Worm (Caenorhabditis elegans) whole organism, L1 larva: ENCODE measurements around the gene ZK1290.13.

ENCODE experiments used
- C04F5.9 ChIP-seq: sonication (generic microtip); optimal IDR thresholded peaks from 2 replicates; lab custom pipeline; 2016; ENCODE audit warnings: missing genetic modification characterization, missing compliant biosample characterization
- Y116A8C.19 ChIP-seq: sonication (generic microtip); optimal IDR thresholded peaks from 2 replicates; lab custom pipeline; 2016; ENCODE audit warnings: missing compliant biosample characterization, missing genetic modification characterization, borderline replicate concordance
- aha-1 ChIP-seq: fragments of 150-350 bp; optimal IDR thresholded peaks from 2 replicates; lab custom pipeline; 2014; ENCODE audit warnings: missing biosample characterization, missing genetic modification characterization
- alr-1 ChIP-seq: fragments of 200-800 bp; sonication (Bioruptor generic); optimal IDR thresholded peaks from 2 replicates; lab custom pipeline; 2018; ENCODE audit warnings: borderline replicate concordance, mild to moderate bottlenecking, missing genetic modification characterization, missing compliant biosample characterization
- ama-1 ChIP-seq: fragments of 150-350 bp; optimal IDR thresholded peaks from 2 replicates; lab custom pipeline; 2014
- blmp-1 ChIP-seq: fragments of 150-350 bp; optimal IDR thresholded peaks from 2 replicates; lab custom pipeline; 2014; ENCODE audit warnings: missing biosample characterization, missing genetic modification characterization
- ceh-88 ChIP-seq: fragments of 200-800 bp; sonication (Bioruptor generic); IDR thresholded peaks from 2 replicates; pipeline ENCODE4 v1.3.6; 2022; ENCODE audit warnings: missing genetic modification characterization, missing compliant biosample characterization
- ces-1 ChIP-seq: fragments of 150-350 bp; optimal IDR thresholded peaks from 2 replicates; lab custom pipeline; 2014; ENCODE audit warnings: missing biosample characterization, missing genetic modification reagents, missing genetic modification characterization
- dpl-1 ChIP-seq, 3 experiments: fragments of 150-350 bp in 2 of 3; sonication (generic microtip) in 1 of 3; optimal IDR thresholded peaks; 2 replicates each; lab custom pipeline; 2014 to 2017; ENCODE audit warnings: missing biosample characterization in 3 of 3, missing genetic modification characterization in 3 of 3, missing genetic modification reagents in 3 of 3
- efl-1 ChIP-seq, 4 experiments: fragments of 150-350 bp; optimal IDR thresholded peaks in 3 of 4; peaks in 1 of 4; 1 replicate in 1 of 4; 2 replicates in 3 of 4; lab custom pipeline; 2014; ENCODE audit warnings: missing biosample characterization in 2 of 4, missing genetic modification characterization in 2 of 4, missing genetic modification reagents in 2 of 4
- ets-5 ChIP-seq: fragments of 200-800 bp; sonication (Bioruptor generic); IDR thresholded peaks from 2 replicates; pipeline ENCODE4 v1.3.6; 2022; ENCODE audit warnings: missing genetic modification characterization, missing compliant biosample characterization
- fos-1 ChIP-seq: fragments of 150-350 bp; optimal IDR thresholded peaks from 2 replicates; lab custom pipeline; 2014; ENCODE audit warnings: missing biosample characterization, missing genetic modification characterization
- grh-1 ChIP-seq: fragments of 200-800 bp; sonication (Bioruptor generic); IDR thresholded peaks from 2 replicates; pipeline ENCODE4 v1.3.6; 2022; ENCODE audit warnings: missing genetic modification reagents, missing genetic modification characterization, missing compliant biosample characterization
- irx-1 ChIP-seq: sonication (generic microtip); optimal IDR thresholded peaks from 2 replicates; lab custom pipeline; 2016; ENCODE audit warnings: missing genetic modification characterization, missing compliant biosample characterization
- lin-14 ChIP-seq: fragments of 200-800 bp; sonication (Bioruptor generic); optimal IDR thresholded peaks from 2 replicates; lab custom pipeline; 2018; ENCODE audit warnings: mild to moderate bottlenecking, missing genetic modification characterization, moderate library complexity, missing compliant biosample characterization
- lin-15B ChIP-seq: fragments of 150-350 bp; sonication (generic microtip); optimal IDR thresholded peaks from 3 replicates; lab custom pipeline; 2014; ENCODE audit warnings: missing biosample characterization, missing genetic modification characterization
- lin-35 ChIP-seq, 2 experiments: fragments of 150-350 bp; optimal IDR thresholded peaks; 2 replicates each; lab custom pipeline; 2014; ENCODE audit warnings: missing biosample characterization in 2 of 2, missing genetic modification characterization in 2 of 2, missing genetic modification reagents in 2 of 2
- mab-9 ChIP-seq: fragments of 200-800 bp; sonication (Bioruptor generic); IDR thresholded peaks from 2 replicates; pipeline ENCODE4 v1.3.6; 2022; ENCODE audit warnings: missing genetic modification reagents, missing genetic modification characterization, missing compliant biosample characterization
- mef-2 ChIP-seq: fragments of 150-350 bp; optimal IDR thresholded peaks from 2 replicates; lab custom pipeline; 2014; ENCODE audit warnings: missing biosample characterization, missing genetic modification characterization
- mep-1 ChIP-seq: fragments of 150-350 bp; optimal IDR thresholded peaks from 2 replicates; lab custom pipeline; 2014; ENCODE audit warnings: missing biosample characterization, missing genetic modification characterization
- nhr-11 ChIP-seq: fragments of 150-350 bp; optimal IDR thresholded peaks from 2 replicates; lab custom pipeline; 2014; ENCODE audit warnings: missing biosample characterization, missing genetic modification characterization
- nhr-12 ChIP-seq: sonication (generic microtip); optimal IDR thresholded peaks from 2 replicates; lab custom pipeline; 2017; ENCODE audit warnings: missing biosample characterization, missing genetic modification characterization
- nhr-237 ChIP-seq: fragments of 150-350 bp; optimal IDR thresholded peaks from 2 replicates; lab custom pipeline; 2014; ENCODE audit warnings: missing biosample characterization, missing genetic modification characterization
- nhr-28 ChIP-seq: fragments of 150-350 bp; optimal IDR thresholded peaks from 2 replicates; lab custom pipeline; 2014; ENCODE audit warnings: missing biosample characterization, missing genetic modification characterization
- nhr-71 ChIP-seq: sonication (generic microtip); optimal IDR thresholded peaks from 2 replicates; lab custom pipeline; 2016; ENCODE audit warnings: mild to moderate bottlenecking, missing genetic modification characterization, moderate library complexity, missing compliant biosample characterization
- nhr-77 ChIP-seq: fragments of 150-350 bp; optimal IDR thresholded peaks from 2 replicates; lab custom pipeline; 2014; ENCODE audit warnings: missing biosample characterization, missing genetic modification characterization
- nhr-84 ChIP-seq: sonication (generic microtip); optimal IDR thresholded peaks from 2 replicates; lab custom pipeline; 2017; ENCODE audit warnings: missing biosample characterization, missing genetic modification characterization
- nhr-85 ChIP-seq: sonication (generic microtip); peaks from one replicate; lab custom pipeline; 2016; ENCODE audit warnings: missing genetic modification characterization, inconsistent platforms, missing compliant biosample characterization
- nhr-90 ChIP-seq: sonication (generic microtip); optimal IDR thresholded peaks from 2 replicates; lab custom pipeline; 2016; ENCODE audit warnings: mild to moderate bottlenecking, missing genetic modification characterization, missing compliant biosample characterization; ENCODE audit not compliant: poor library complexity
- pax-3 ChIP-seq: fragments of 200-800 bp; sonication (Bioruptor generic); optimal IDR thresholded peaks from 2 replicates; lab custom pipeline; 2018; ENCODE audit warnings: mild to moderate bottlenecking, missing genetic modification characterization, moderate library complexity, missing compliant biosample characterization
- pqm-1 ChIP-seq: sonication (generic microtip); optimal IDR thresholded peaks from 3 replicates; lab custom pipeline; 2017; ENCODE audit warnings: missing biosample characterization, missing genetic modification characterization
- snpc-4 ChIP-seq: fragments of 150-350 bp; optimal IDR thresholded peaks from 2 replicates; lab custom pipeline; 2014; ENCODE audit warnings: missing biosample characterization, missing genetic modification characterization
- unc-130 ChIP-seq: fragments of 150-350 bp; optimal IDR thresholded peaks from 2 replicates; lab custom pipeline; 2017; ENCODE audit warnings: missing biosample characterization, missing genetic modification characterization, inconsistent platforms
- xbp-1 ChIP-seq: sonication (generic microtip); optimal IDR thresholded peaks from 2 replicates; lab custom pipeline; 2016; ENCODE audit warnings: missing genetic modification characterization, missing compliant biosample characterization
- zag-1 ChIP-seq: fragments of 150-350 bp; optimal IDR thresholded peaks from 2 replicates; lab custom pipeline; 2014; ENCODE audit warnings: missing biosample characterization, missing genetic modification characterization
- ztf-11 ChIP-seq, 2 experiments: sonication (generic microtip); optimal IDR thresholded peaks; 2 replicates each; lab custom pipeline; 2016 to 2017; ENCODE audit warnings: missing genetic modification characterization in 2 of 2, missing biosample characterization in 1 of 2, missing compliant biosample characterization in 1 of 2
- ztf-4 ChIP-seq: fragments of 150-350 bp; optimal IDR thresholded peaks from 2 replicates; lab custom pipeline; 2014; ENCODE audit warnings: missing biosample characterization, missing genetic modification characterization

ZK1290.13 gene

DNA sequence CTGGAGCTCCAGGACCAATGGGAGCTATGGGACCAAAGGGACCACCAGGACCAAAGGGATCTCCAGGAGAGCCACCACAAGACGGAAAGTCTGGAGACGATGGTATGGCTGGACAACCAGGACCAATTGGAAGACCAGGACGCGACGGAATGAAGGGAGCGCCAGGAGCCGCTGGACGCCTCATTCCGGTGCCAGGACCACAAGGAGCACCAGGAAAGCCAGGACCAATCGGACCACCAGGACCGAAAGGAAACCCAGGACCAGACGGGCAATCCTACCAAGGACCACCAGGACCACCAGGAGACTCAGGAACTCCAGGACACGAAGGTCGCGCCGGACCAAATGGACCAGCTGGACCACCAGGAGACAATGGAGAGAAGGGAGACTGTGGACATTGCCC lies 10.0 kb downstream of the ZK1290.13 start:
- TF ChIP-seq nhr-28 (tag; lab: Kevin White, UChicago) (no peak), mab-9 (GFP tag; lab: Robert Waterston, UW) (no peak), nhr-90 (tag; lab: Kevin White, UChicago) (no peak), aha-1 (no peak), nhr-77 (tag; lab: Kevin White, UChicago) (no peak), blmp-1 (tag; lab: Kevin White, UChicago) (no peak), alr-1 (no peak), ces-1 (GFP tag; lab: Kevin White, UChicago) (no peak), ztf-4 (no peak), lin-14 (GFP tag; lab: Kevin White, UChicago) (no peak), nhr-237 (tag; lab: Kevin White, UChicago) (no peak), C04F5.9 (no peak)
- TF ChIP-seq, all 84 proteins: peak for 0

DNA sequence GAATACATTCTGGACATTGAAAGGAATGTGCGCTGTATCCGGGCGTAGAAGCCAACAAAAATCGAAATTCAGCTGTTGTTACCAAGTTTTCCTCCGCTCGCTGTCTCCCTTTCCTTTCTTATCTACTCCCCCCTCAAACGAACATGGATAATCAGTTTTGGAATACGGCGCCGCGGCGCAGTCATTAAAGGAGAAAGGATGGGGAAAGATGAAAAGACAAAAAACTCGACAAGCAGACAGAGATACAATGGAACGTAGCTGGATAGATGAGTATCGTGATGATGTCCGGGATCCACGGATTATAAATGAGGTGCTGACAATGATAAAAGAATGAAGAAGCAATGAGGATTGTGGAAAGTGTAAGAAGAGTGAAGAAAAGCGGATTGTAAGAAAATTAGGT lies 10.6 kb downstream of the ZK1290.13 start:
- no peak for TF ChIP-seq nhr-71 (tag; lab: Kevin White, UChicago)
- TF ChIP-seq nhr-85: no peak
- peak; percentile 85 for TF ChIP-seq ama-1 (lab: Kevin White, UChicago)
- TF ChIP-seq grh-1: no peak
- TF ChIP-seq irx-1: no peak
- TF ChIP-seq blmp-1 (tag; lab: Kevin White, UChicago): peak; percentile 97
- TF ChIP-seq nhr-77 (tag; lab: Kevin White, UChicago): no peak
- TF ChIP-seq nhr-84 (tag; lab: Kevin White, UChicago): no peak
- peak; percentile 17 for TF ChIP-seq ztf-4

DNA sequence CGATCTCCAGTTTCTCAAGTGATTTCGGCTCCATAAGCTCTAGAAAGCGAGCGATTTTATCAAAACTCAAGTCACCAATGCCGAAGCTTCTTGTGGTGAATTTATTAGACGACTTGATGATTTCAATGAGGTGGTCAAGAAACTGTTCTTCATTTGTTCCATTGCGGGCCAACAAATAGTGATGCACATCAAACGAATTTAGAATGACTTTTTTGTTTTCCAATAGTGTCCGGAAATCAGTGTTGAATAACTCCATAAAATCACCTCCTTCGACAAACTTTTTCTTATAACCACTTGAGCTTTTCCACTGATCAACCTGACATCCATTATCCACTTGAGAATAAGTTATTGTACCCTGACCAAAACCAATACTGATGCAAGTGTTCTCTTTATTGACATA lies 12.5 kb downstream of the ZK1290.13 start:
- TF ChIP-seq snpc-4 (tag; lab: Kevin White, UChicago): no peak
- TF ChIP-seq Y116A8C.19 (tag; lab: Kevin White, UChicago): no peak
- no peak for TF ChIP-seq aha-1
- TF ChIP-seq pax-3 (tag; lab: Kevin White, UChicago): no peak
- no peak for TF ChIP-seq ces-1 (GFP tag; lab: Kevin White, UChicago)
- TF ChIP-seq xbp-1: no peak
- no peak for TF ChIP-seq ets-5
- TF ChIP-seq mab-9 (GFP tag; lab: Robert Waterston, UW): no peak
- no peak for TF ChIP-seq lin-15B (tag; lab: Kevin White, UChicago)
- TF ChIP-seq dpl-1 (GFP tag; optimal IDR thresholded peaks at IDR 0.05; lab: Kevin White, UChicago): no peak
- TF ChIP-seq mep-1: no peak
- no peak for TF ChIP-seq pqm-1
- no peak for TF ChIP-seq ceh-88 (GFP tag; lab: Robert Waterston, UW)

DNA sequence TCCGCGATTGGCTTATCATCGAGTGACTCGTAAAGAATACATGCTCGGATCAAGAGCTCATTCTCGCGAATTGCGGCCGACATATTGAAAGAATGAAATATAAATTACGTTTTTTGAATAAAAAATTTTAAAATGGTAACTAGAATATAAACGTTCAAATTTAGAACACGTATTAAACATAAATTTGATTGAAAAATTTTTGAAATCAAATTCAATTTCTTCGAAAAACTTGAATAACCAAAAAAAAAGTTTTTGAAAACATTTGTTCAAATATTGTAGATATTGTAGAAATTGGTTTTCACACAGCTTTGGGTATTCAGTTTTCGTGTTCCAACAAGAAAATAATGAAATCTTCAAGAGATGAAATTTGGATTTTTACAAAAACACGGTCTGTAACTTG lies 13.2 kb downstream of the ZK1290.13 start, which contains the start of gene fbxa-224:
Gene fbxa-224, minus strand, starts transcription at position 101 of the 400 bp plus-strand sequence.
- TF ChIP-seq lin-35 (GFP tag; optimal IDR thresholded peaks at IDR 0.05; lab: Kevin White, UChicago) (no peak), nhr-12 (no peak), alr-1 (no peak), efl-1 (optimal IDR thresholded peaks at IDR 0.05; lab: Kevin White, UChicago) (no peak), efl-1 (GFP tag; optimal IDR thresholded peaks at IDR 0.05 in 1 of 2; lab: Kevin White, UChicago) (no peak), zag-1 (tag; lab: Kevin White, UChicago) (no peak), fos-1 (tag; lab: Kevin White, UChicago) (no peak), unc-130 (tag; lab: Kevin White, UChicago) (no peak), nhr-11 (tag; lab: Kevin White, UChicago) (no peak), mef-2 (tag; lab: Kevin White, UChicago) (no peak)

DNA sequence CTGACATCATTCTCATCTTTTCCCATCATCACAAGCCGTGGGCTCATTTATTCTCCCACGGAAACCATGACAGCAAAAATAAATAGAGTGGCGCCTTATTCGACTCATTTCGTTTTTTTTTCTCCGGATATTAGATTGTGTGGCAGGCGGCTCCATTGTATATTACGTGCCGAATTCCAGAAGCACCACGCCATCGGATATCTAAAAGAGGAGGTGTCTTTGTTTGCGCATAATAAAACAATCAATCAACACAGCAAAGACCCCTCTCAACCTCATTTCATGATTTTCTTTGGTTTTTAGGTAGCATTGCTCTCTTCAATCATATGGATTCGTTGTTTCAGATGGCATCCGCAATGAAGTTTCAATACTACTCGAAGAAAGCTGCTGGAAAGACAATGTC lies 14.2 kb downstream of the ZK1290.13 start, which contains the start of gene tph-1:
Gene tph-1, plus strand, starts transcription at position 301 of the 400 bp plus-strand sequence.
- no peak for TF ChIP-seq ztf-11 (tag; optimal IDR thresholded peaks at IDR 0.05; lab: Kevin White, UChicago)
